Fruit fly (Drosophila melanogaster): ENCODE data around the gene CG17819.

dm6 chr3R:21856873-21857243 lies 28.5 kb downstream of the CG17819 start:
- TF ChIP-seq CG8478 (optimal IDR thresholded peaks at IDR 0.05), result no peak
- no peak for TF ChIP-seq CTCF (optimal IDR thresholded peaks at IDR 0.05)

Measured in S2 (cell line).